Fruit fly (Drosophila melanogaster): ENCODE results near the gene CG1468.
A peak's percentile ranks its signal among the peaks of the same experiment; 100 is the strongest.

The CG1468 gene

dm6 chrX:9892834-9893233 is 14.6 kb downstream of the CG1468 start (continued):
- peak; percentile 32 for TF ChIP-seq CG2678 (tag; optimal IDR thresholded peaks at IDR 0.05)
- TF ChIP-seq CG9797 (GFP tag; optimal IDR thresholded peaks at IDR 0.05): no peak
- no peak for TF ChIP-seq Side (GFP tag; optimal IDR thresholded peaks at IDR 0.05)
- no peak for TF ChIP-seq cad (GFP tag; optimal IDR thresholded peaks at IDR 0.05)
- peak; percentile 30 for TF ChIP-seq CG10209 (GFP tag; optimal IDR thresholded peaks at IDR 0.05)
- no peak for TF ChIP-seq Nf-YA (GFP tag; IDR thresholded peaks at IDR 0.05)
- TF ChIP-seq CG15479 (GFP tag; optimal IDR thresholded peaks at IDR 0.05): no peak
- TF ChIP-seq CG18764 (GFP tag; optimal IDR thresholded peaks at IDR 0.05): no peak
- TF ChIP-seq NFAT (GFP tag; IDR thresholded peaks at IDR 0.05): no peak
- no peak for TF ChIP-seq CG10959 (GFP tag; IDR thresholded peaks at IDR 0.05)
- TF ChIP-seq Sox100B (GFP tag; optimal IDR thresholded peaks at IDR 0.05): no peak
- TF ChIP-seq gsb-n (tag; optimal IDR thresholded peaks at IDR 0.05): no peak
- TF ChIP-seq CG14441 (GFP tag; IDR thresholded peaks at IDR 0.05): peak; percentile 57
- TF ChIP-seq pnt (GFP tag; optimal IDR thresholded peaks at IDR 0.05): peak; percentile 26
- TF ChIP-seq Tbp (GFP tag; optimal IDR thresholded peaks at IDR 0.05): no peak
- TF ChIP-seq CTCF (GFP tag; optimal IDR thresholded peaks at IDR 0.05): no peak
- TF ChIP-seq CG9817 (tag; optimal IDR thresholded peaks at IDR 0.05): peak; percentile 27
- no peak for TF ChIP-seq Asciz (GFP tag; optimal IDR thresholded peaks at IDR 0.05)
- peak; percentile 50 for TF ChIP-seq Ptx1 (GFP tag; IDR thresholded peaks at IDR 0.05)
- TF ChIP-seq CG10431 (GFP tag; optimal IDR thresholded peaks at IDR 0.05): no peak
- TF ChIP-seq CG7839 (tag; optimal IDR thresholded peaks at IDR 0.05): peak; percentile 46
- TF ChIP-seq Opbp (GFP tag; IDR thresholded peaks at IDR 0.05; ENCODE audit: partially characterized antibody): no peak
- peak; percentile 52; the same call in 2 of the 3 replicates for TF ChIP-seq tgo (GFP tag; IDR thresholded peaks at IDR 0.05)
- TF ChIP-seq BtbVII (GFP tag; optimal IDR thresholded peaks at IDR 0.05): no peak
- no peak for TF ChIP-seq Dad (GFP tag; optimal IDR thresholded peaks at IDR 0.05)
- TF ChIP-seq shn (GFP tag; optimal IDR thresholded peaks at IDR 0.05): no peak
- peak; percentile 80 for TF ChIP-seq Med (GFP tag)
- TF ChIP-seq Mad (GFP tag; optimal IDR thresholded peaks at IDR 0.05): no peak
- no peak for TF ChIP-seq Hand (GFP tag; optimal IDR thresholded peaks at IDR 0.05)
- TF ChIP-seq CG7786 (GFP tag; optimal IDR thresholded peaks at IDR 0.05): peak; percentile 24
- no peak for TF ChIP-seq CG6654 (GFP tag; optimal IDR thresholded peaks at IDR 0.05)
- no peak for TF ChIP-seq Chrac-16 (GFP tag; optimal IDR thresholded peaks at IDR 0.05)
- TF ChIP-seq CG8478 (optimal IDR thresholded peaks at IDR 0.05): no peak
- TF ChIP-seq CG30403 (GFP tag; optimal IDR thresholded peaks at IDR 0.05): peak; percentile 37
- 0 out of 2 replicates have a peak, but pooled peaks have one; percentile 20 for TF ChIP-seq E2f2 (GFP tag; IDR thresholded peaks at IDR 0.05)
- no peak for TF ChIP-seq psq (GFP tag; optimal IDR thresholded peaks at IDR 0.05)
- TF ChIP-seq sens (GFP tag): peak; percentile 66
- no peak for TF ChIP-seq kay (GFP tag; optimal IDR thresholded peaks at IDR 0.05)
- TF ChIP-seq luna (GFP tag; optimal IDR thresholded peaks at IDR 0.05): no peak
- peak; percentile 65 for TF ChIP-seq row (GFP tag; IDR thresholded peaks at IDR 0.05)
- TF ChIP-seq otp (GFP tag; IDR thresholded peaks at IDR 0.05): 0 out of 3 replicates have a peak, but pooled peaks have one; percentile 41
- TF ChIP-seq CG2199 (GFP tag; IDR thresholded peaks at IDR 0.05): no peak
- no peak for TF ChIP-seq Dll (GFP tag; IDR thresholded peaks at IDR 0.05; ENCODE audit: partially characterized antibody)
- TF ChIP-seq CG17328 (GFP tag; IDR thresholded peaks at IDR 0.05): 0 out of 2 replicates have a peak, but pooled peaks have one; percentile 10
- TF ChIP-seq CG18011 (GFP tag; optimal IDR thresholded peaks at IDR 0.05): no peak
- TF ChIP-seq chif (GFP tag; optimal IDR thresholded peaks at IDR 0.05): peak; percentile 15 to 19
- no peak for TF ChIP-seq Spps (tag; optimal IDR thresholded peaks at IDR 0.05)
- no peak for TF ChIP-seq Rx (GFP tag; IDR thresholded peaks at IDR 0.05)
- TF ChIP-seq danr (GFP tag; IDR thresholded peaks at IDR 0.05): peak; percentile 10; the same call in 1 of the 2 replicates
- TF ChIP-seq Atf-2 (GFP tag; optimal IDR thresholded peaks at IDR 0.05): no peak
- TF ChIP-seq hb (GFP tag; IDR thresholded peaks at IDR 0.05; ENCODE audit: partially characterized antibody): no peak
- TF ChIP-seq Myb (GFP tag; optimal IDR thresholded peaks at IDR 0.05): no peak
- no peak for TF ChIP-seq CG6683 (GFP tag; optimal IDR thresholded peaks at IDR 0.05)
